Fruit fly (Drosophila melanogaster): Measurements from ENCODE around the gene CG32507.

The CG32507 gene

DNA sequence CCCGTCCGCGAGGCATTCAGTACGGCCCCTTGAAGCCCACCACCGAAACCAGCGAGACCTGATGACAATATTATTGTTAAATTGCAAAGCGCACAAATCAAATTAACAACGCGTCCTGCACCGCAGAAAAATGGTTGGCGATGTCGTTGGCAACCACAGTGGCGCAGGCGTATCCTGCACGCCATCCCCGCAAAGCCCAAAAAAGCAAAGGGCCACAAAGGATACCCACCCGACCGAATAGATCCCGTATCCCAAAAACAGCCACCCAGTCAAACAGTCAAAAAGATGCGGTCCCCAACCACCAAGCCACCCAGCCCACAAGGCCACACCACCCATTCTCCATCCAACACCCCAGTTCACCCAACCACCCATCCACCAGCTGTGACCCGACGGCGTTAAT, 49.5 kb downstream of the CG32507 start:
- no peak for TF ChIP-seq Clk (GFP tag; optimal IDR thresholded peaks at IDR 0.05)
- TF ChIP-seq cnc (optimal IDR thresholded peaks at IDR 0.05): no peak
- no peak for TF ChIP-seq CG33017 (tag; optimal IDR thresholded peaks at IDR 0.05)
- TF ChIP-seq kay (GFP tag; ENCODE audit: borderline replicate concordance): no peak
- no peak for TF ChIP-seq CG11617 (GFP tag; optimal IDR thresholded peaks at IDR 0.05)
- no peak for TF ChIP-seq pad (GFP tag; optimal IDR thresholded peaks at IDR 0.05)
- no peak for TF ChIP-seq CG5204 (GFP tag; optimal IDR thresholded peaks at IDR 0.05)
- TF ChIP-seq CG7045 (GFP tag; optimal IDR thresholded peaks at IDR 0.05): no peak
- TF ChIP-seq Crg-1 (GFP tag; optimal IDR thresholded peaks at IDR 0.05): no peak
- TF ChIP-seq CG12768 (GFP tag; optimal IDR thresholded peaks at IDR 0.05): no peak
- TF ChIP-seq CG1620 (GFP tag; optimal IDR thresholded peaks at IDR 0.05): no peak
- TF ChIP-seq cic (GFP tag; optimal IDR thresholded peaks at IDR 0.05): no peak
- TF ChIP-seq CG14711 (tag; optimal IDR thresholded peaks at IDR 0.05): no peak
- no peak for TF ChIP-seq Hr96 (GFP tag; optimal IDR thresholded peaks at IDR 0.05)
- TF ChIP-seq tj (GFP tag; optimal IDR thresholded peaks at IDR 0.05): no peak
- TF ChIP-seq bab1 (GFP tag; optimal IDR thresholded peaks at IDR 0.05): no peak
- TF ChIP-seq toe (GFP tag; optimal IDR thresholded peaks at IDR 0.05): no peak
- TF ChIP-seq Mnt (GFP tag; optimal IDR thresholded peaks at IDR 0.05): no peak
- TF ChIP-seq ovo (GFP tag; optimal IDR thresholded peaks at IDR 0.05): no peak
